Fruit fly (Drosophila melanogaster) whole organism, embryonic: Measurements from ENCODE around the gene mTTF.

ENCODE experiments used
- Adf1 ChIP-seq: fragments of 200-800 bp; sonication (Bioruptor generic); IDR thresholded peaks from 2 replicates; pipeline ENCODE4 v1.3.6; 2022; ENCODE audit warnings: missing biosample characterization, missing genetic modification characterization
- Asciz ChIP-seq: fragments of 200-800 bp; sonication (Bioruptor generic); optimal IDR thresholded peaks from 2 replicates; lab custom pipeline; 2017; ENCODE audit warnings: missing biosample characterization, mild to moderate bottlenecking, missing genetic modification characterization, missing genetic modification reagents
- CG10267 ChIP-seq: fragments of 200-800 bp; sonication (Bioruptor generic); optimal IDR thresholded peaks from 2 replicates; lab custom pipeline; 2018; ENCODE audit warnings: missing biosample characterization, mild to moderate bottlenecking, missing genetic modification characterization, moderate library complexity
- CG11247 ChIP-seq: fragments of 200-800 bp; sonication (Bioruptor generic); IDR thresholded peaks from 2 replicates; pipeline ENCODE4 v1.3.6; 2022; ENCODE audit warnings: missing biosample characterization, missing genetic modification characterization
- CG12299 ChIP-seq: fragments of 200-800 bp; sonication (Bioruptor generic); optimal IDR thresholded peaks from 2 replicates; lab custom pipeline; 2018; ENCODE audit warnings: missing biosample characterization, mild to moderate bottlenecking, missing genetic modification characterization
- CG12744 ChIP-seq: fragments of 200-800 bp; sonication (Bioruptor generic); optimal IDR thresholded peaks from 2 replicates; lab custom pipeline; 2016; ENCODE audit warnings: missing biosample characterization, missing genetic modification characterization
- CG13775 ChIP-seq: fragments of 200-800 bp; sonication (Bioruptor generic); optimal IDR thresholded peaks from 3 replicates; lab custom pipeline; 2017; ENCODE audit warnings: missing biosample characterization, mild to moderate bottlenecking, missing genetic modification characterization
- CG14050 ChIP-seq: fragments of 200-800 bp; sonication (Bioruptor generic); IDR thresholded peaks from 3 replicates; pipeline ENCODE4 v1.3.6; 2022; ENCODE audit warnings: missing biosample characterization, missing genetic modification characterization
- CG16813 ChIP-seq: fragments of 200-800 bp; sonication (Bioruptor generic); IDR thresholded peaks from 3 replicates; pipeline ENCODE4 v1.3.6; 2022; ENCODE audit warnings: missing biosample characterization, missing genetic modification characterization; ENCODE audit not compliant: partially characterized antibody
- CG17612 ChIP-seq: fragments of 200-800 bp; sonication (Bioruptor generic); IDR thresholded peaks from 2 replicates; pipeline ENCODE4 v1.3.6; 2022; ENCODE audit warnings: missing biosample characterization, missing genetic modification characterization
- CG31224 ChIP-seq: fragments of 200-800 bp; sonication (Bioruptor generic); IDR thresholded peaks from 2 replicates; pipeline ENCODE4 v1.3.6; 2022; ENCODE audit warnings: missing biosample characterization, missing genetic modification characterization
- CG3407 ChIP-seq: fragments of 200-800 bp; sonication (Bioruptor generic); optimal IDR thresholded peaks from 2 replicates; lab custom pipeline; 2018; ENCODE audit warnings: missing biosample characterization, mild to moderate bottlenecking, missing genetic modification characterization
- CG5180 ChIP-seq: fragments of 200-800 bp; sonication (Bioruptor generic); optimal IDR thresholded peaks from 3 replicates; lab custom pipeline; 2017; ENCODE audit warnings: missing biosample characterization, missing genetic modification characterization, mild to moderate bottlenecking, moderate library complexity, missing genetic modification reagents
- CG5953 ChIP-seq: fragments of 200-800 bp; sonication (Bioruptor generic); IDR thresholded peaks from 2 replicates; pipeline ENCODE4 v1.3.6; 2022; ENCODE audit warnings: missing biosample characterization, missing genetic modification characterization
- CG6791 ChIP-seq: fragments of 200-800 bp; sonication (Bioruptor generic); IDR thresholded peaks from 3 replicates; pipeline ENCODE4 v1.3.6; 2022; ENCODE audit warnings: missing biosample characterization, missing genetic modification characterization; ENCODE audit not compliant: partially characterized antibody
- CG7357 ChIP-seq: fragments of 200-800 bp; sonication (Bioruptor generic); IDR thresholded peaks from 3 replicates; pipeline ENCODE4 v1.3.6; 2022; ENCODE audit warnings: missing biosample characterization, missing genetic modification characterization
- CG7839 ChIP-seq: fragments of 200-800 bp; sonication (Bioruptor generic); optimal IDR thresholded peaks from 3 replicates; lab custom pipeline; 2018; ENCODE audit warnings: missing biosample characterization, mild to moderate bottlenecking, missing genetic modification characterization, moderate library complexity
- Chrac-16 ChIP-seq: fragments of 200-800 bp; sonication (Bioruptor generic); optimal IDR thresholded peaks from 3 replicates; lab custom pipeline; 2016; ENCODE audit warnings: missing biosample characterization, missing genetic modification characterization
- Dad ChIP-seq: fragments of 200-800 bp; sonication (Bioruptor generic); optimal IDR thresholded peaks from 3 replicates; lab custom pipeline; 2016; ENCODE audit warnings: missing biosample characterization, missing genetic modification characterization
- Doc3 ChIP-seq: fragments of 200-800 bp; sonication (Bioruptor generic); IDR thresholded peaks from 3 replicates; pipeline ENCODE4 v1.3.6; 2022; ENCODE audit warnings: missing biosample characterization, missing genetic modification characterization; ENCODE audit not compliant: partially characterized antibody
- Dref ChIP-seq: fragments of 200-800 bp; sonication (Bioruptor generic); IDR thresholded peaks from 2 replicates; pipeline ENCODE4 v1.3.6; 2022; ENCODE audit warnings: missing biosample characterization, missing genetic modification characterization
- Hand ChIP-seq: fragments of 200-800 bp; sonication (Bioruptor generic); optimal IDR thresholded peaks from 2 replicates; lab custom pipeline; 2017; ENCODE audit warnings: mild to moderate bottlenecking, missing biosample characterization, missing genetic modification reagents, missing genetic modification characterization
- Lhr ChIP-seq: fragments of 200-800 bp; sonication (Bioruptor generic); optimal IDR thresholded peaks from 3 replicates; lab custom pipeline; 2017; ENCODE audit warnings: mild to moderate bottlenecking, missing biosample characterization, missing genetic modification reagents, missing genetic modification characterization
- NC2α ChIP-seq: fragments of 200-800 bp; sonication (Bioruptor generic); optimal IDR thresholded peaks from 2 replicates; lab custom pipeline; 2016; ENCODE audit warnings: missing biosample characterization, missing genetic modification characterization
- Oaz ChIP-seq: fragments of 200-800 bp; sonication (Bioruptor generic); IDR thresholded peaks from 2 replicates; pipeline ENCODE4 v1.3.6; 2022; ENCODE audit warnings: missing biosample characterization, missing genetic modification characterization
- Poxn ChIP-seq: fragments of 200-800 bp; sonication (Bioruptor generic); IDR thresholded peaks from 2 replicates; pipeline ENCODE4 v1.3.6; 2022; ENCODE audit warnings: missing biosample characterization, missing genetic modification characterization
- Sry-δ ChIP-seq: fragments of 200-800 bp; sonication (Bioruptor generic); optimal IDR thresholded peaks from 2 replicates; lab custom pipeline; 2016; ENCODE audit warnings: missing biosample characterization, missing genetic modification characterization
- abd-A ChIP-seq: fragments of 200-800 bp; sonication (Bioruptor generic); optimal IDR thresholded peaks from 3 replicates; lab custom pipeline; 2019; ENCODE audit warnings: missing biosample characterization, mild to moderate bottlenecking, missing genetic modification characterization, moderate library complexity
- amos ChIP-seq: fragments of 200-800 bp; sonication (Bioruptor generic); IDR thresholded peaks from 2 replicates; pipeline ENCODE4 v1.3.6; 2022; ENCODE audit warnings: missing biosample characterization, missing genetic modification characterization; ENCODE audit not compliant: partially characterized antibody
- ara ChIP-seq: fragments of 200-800 bp; sonication (Bioruptor generic); IDR thresholded peaks from 2 replicates; pipeline ENCODE4 v1.3.6; 2022; ENCODE audit warnings: missing biosample characterization, missing genetic modification characterization
- az2 ChIP-seq: fragments of 200-800 bp; sonication (Bioruptor generic); optimal IDR thresholded peaks from 3 replicates; lab custom pipeline; 2016; ENCODE audit warnings: missing biosample characterization, missing genetic modification characterization
- bbx ChIP-seq: fragments of 200-800 bp; sonication (Bioruptor generic); IDR thresholded peaks from 2 replicates; pipeline ENCODE4 v1.3.6; 2022; ENCODE audit warnings: missing biosample characterization, missing genetic modification characterization; ENCODE audit not compliant: partially characterized antibody
- bigmax ChIP-seq: fragments of 200-800 bp; sonication (Bioruptor generic); optimal IDR thresholded peaks from 2 replicates; lab custom pipeline; 2018; ENCODE audit warnings: missing biosample characterization, mild to moderate bottlenecking, missing genetic modification characterization
- chn ChIP-seq: fragments of 200-800 bp; sonication (Bioruptor generic); optimal IDR thresholded peaks from 2 replicates; lab custom pipeline; 2016; ENCODE audit warnings: missing biosample characterization, missing genetic modification characterization
- crp ChIP-seq, 2 experiments: fragments of 200-800 bp; sonication (Bioruptor generic); optimal IDR thresholded peaks; 2 replicates in 1 of 2; 3 replicates in 1 of 2; lab custom pipeline; 2017; ENCODE audit warnings: missing biosample characterization in 2 of 2, missing genetic modification characterization in 2 of 2, mild to moderate bottlenecking in 1 of 2, moderate library complexity in 1 of 2
- h ChIP-seq: fragments of >200 bp; optimal IDR thresholded peaks from 2 replicates; lab custom pipeline; 2017
- ham ChIP-seq: fragments of 200-800 bp; sonication (Bioruptor generic); IDR thresholded peaks from 2 replicates; pipeline ENCODE4 v1.3.6; 2022; ENCODE audit warnings: missing biosample characterization, missing genetic modification characterization
- ind ChIP-seq: fragments of 200-800 bp; sonication (Bioruptor generic); optimal IDR thresholded peaks from 3 replicates; lab custom pipeline; 2016; ENCODE audit warnings: missing biosample characterization, missing genetic modification characterization
- jumu ChIP-seq: fragments of 200-800 bp; sonication (Bioruptor generic); optimal IDR thresholded peaks from 3 replicates; lab custom pipeline; 2016; ENCODE audit warnings: missing biosample characterization, missing genetic modification characterization
- mld ChIP-seq: fragments of 200-800 bp; sonication (Bioruptor generic); IDR thresholded peaks from 3 replicates; pipeline ENCODE4 v1.3.6; 2022; ENCODE audit warnings: missing biosample characterization, missing genetic modification characterization; ENCODE audit not compliant: partially characterized antibody
- onecut ChIP-seq: fragments of 200-800 bp; sonication (Bioruptor generic); IDR thresholded peaks from 2 replicates; pipeline ENCODE4 v1.3.6; 2022; ENCODE audit warnings: missing biosample characterization, missing genetic modification characterization
- prd ChIP-seq, 3 experiments: fragments of >200 bp in 2 of 3; fragments of 200-800 bp in 1 of 3; sonication (Bioruptor generic) in 1 of 3; optimal IDR thresholded peaks in 2 of 3; IDR thresholded peaks in 1 of 3; 2 replicates in 2 of 3; 3 replicates in 1 of 3; pipeline versions ENCODE4 v1.3.6 to Lab custom; 2017 to 2022; ENCODE audit warnings: missing biosample characterization in 1 of 3, missing genetic modification characterization in 1 of 3
- slbo ChIP-seq: fragments of 200-800 bp; sonication (Bioruptor generic); IDR thresholded peaks from 2 replicates; pipeline ENCODE4 v1.3.6; 2022; ENCODE audit warnings: missing biosample characterization, missing genetic modification characterization
- sna ChIP-seq: fragments of 200-800 bp; sonication (Bioruptor generic); IDR thresholded peaks from 2 replicates; pipeline ENCODE4 v1.3.6; 2022; ENCODE audit warnings: missing biosample characterization, missing genetic modification characterization; ENCODE audit not compliant: partially characterized antibody
- sob ChIP-seq: fragments of 200-800 bp; sonication (Bioruptor generic); IDR thresholded peaks from 2 replicates; pipeline ENCODE4 v1.3.6; 2022; ENCODE audit warnings: missing biosample characterization, missing genetic modification characterization
- trh ChIP-seq: fragments of 200-800 bp; sonication (Bioruptor generic); optimal IDR thresholded peaks from 2 replicates; lab custom pipeline; 2016; ENCODE audit warnings: missing biosample characterization, missing genetic modification characterization
- wek ChIP-seq: fragments of 200-800 bp; sonication (Bioruptor generic); optimal IDR thresholded peaks from 3 replicates; lab custom pipeline; 2018; ENCODE audit warnings: missing biosample characterization, mild to moderate bottlenecking, missing genetic modification characterization, moderate library complexity
- zf30C ChIP-seq: fragments of 200-800 bp; sonication (Bioruptor generic); optimal IDR thresholded peaks from 3 replicates; lab custom pipeline; 2018; ENCODE audit warnings: missing biosample characterization, mild to moderate bottlenecking, missing genetic modification characterization

Gene mTTF

dm6 chr2L:14355033-14355851 is 6.7 kb upstream of the mTTF start, which contains the start of gene Rab14 (continued):
- no peak for TF ChIP-seq ham
- no peak for TF ChIP-seq prd (optimal IDR thresholded peaks at IDR 0.05; lab: Kevin White, UChicago)
- peak; percentile 82 for TF ChIP-seq prd (GFP tag; IDR thresholded peaks at IDR 0.05; lab: Robert Waterston, UW)
- peak; percentile 89 for TF ChIP-seq CG6791 (GFP tag; lab: Robert Waterston, UW)
- peak in 1 of 2 experiments; percentile 61 for TF ChIP-seq crp (GFP tag; optimal IDR thresholded peaks at IDR 0.05; lab: Kevin White, UChicago)
- TF ChIP-seq CG11247 (GFP tag; lab: Robert Waterston, UW) = peak; percentile 74
- TF ChIP-seq wek = peak; percentile 18
- TF ChIP-seq Hand = peak; percentile 70
- TF ChIP-seq CG14050 = peak; percentile 66
- TF ChIP-seq CG17612 (GFP tag; lab: Robert Waterston, UW) = 0 out of 2 replicates have a peak, but pooled peaks have one; percentile 20
- TF ChIP-seq CG7839 (tag; lab: Kevin White, UChicago) = peak; percentile 81
- TF ChIP-seq CG13775 (GFP tag; lab: Kevin White, UChicago) = peak; percentile 79
- TF ChIP-seq CG5180 = peak; percentile 60
- peak; percentile 65; the same call in 1 of the 2 replicates for TF ChIP-seq CG31224 (GFP tag; lab: Robert Waterston, UW)
- TF ChIP-seq mld (GFP tag; lab: Robert Waterston, UW) = peak; percentile 83
- TF ChIP-seq abd-A (tag; lab: Kevin White, UChicago) = peak; percentile 22
- peak; percentile 75 for TF ChIP-seq CG3407 (GFP tag; lab: Kevin White, UChicago)
- TF ChIP-seq bigmax (GFP tag; lab: Kevin White, UChicago) = no peak
- TF ChIP-seq h = no peak
- TF ChIP-seq amos (GFP tag; lab: Robert Waterston, UW) = peak; percentile 93
- TF ChIP-seq CG16813 (GFP tag; lab: Robert Waterston, UW) = peak; percentile 88
- peak; percentile 60 for TF ChIP-seq trh (GFP tag; lab: Kevin White, UChicago)
- TF ChIP-seq chn (GFP tag; lab: Kevin White, UChicago) = peak; percentile 80
- TF ChIP-seq Sry-δ (GFP tag; lab: Kevin White, UChicago) = peak; percentile 83
- peak; percentile 37 for TF ChIP-seq CG10267
- peak; percentile 84 for TF ChIP-seq sna (GFP tag; lab: Robert Waterston, UW)
- TF ChIP-seq onecut = peak; percentile 80
- TF ChIP-seq Dad (GFP tag; lab: Kevin White, UChicago) = peak; percentile 50
- TF ChIP-seq jumu (GFP tag; lab: Kevin White, UChicago) = peak; percentile 59
- TF ChIP-seq CG5953 = peak; percentile 65
- peak; percentile 41 for TF ChIP-seq Lhr (GFP tag; lab: Kevin White, UChicago)
- TF ChIP-seq CG12744 (GFP tag; lab: Kevin White, UChicago) = peak; percentile 54
- TF ChIP-seq slbo (GFP tag; lab: Robert Waterston, UW) = peak; percentile 87
- TF ChIP-seq Oaz (GFP tag; lab: Robert Waterston, UW) = peak; percentile 59
- peak; percentile 89 for TF ChIP-seq az2 (GFP tag; lab: Kevin White, UChicago)
- TF ChIP-seq ara (GFP tag; lab: Robert Waterston, UW) = peak; percentile 53; the same call in 1 of the 2 replicates
- TF ChIP-seq Adf1 (GFP tag; lab: Robert Waterston, UW) = peak; percentile 32
- TF ChIP-seq Poxn (GFP tag; lab: Robert Waterston, UW) = no peak
- TF ChIP-seq Chrac-16 (GFP tag; lab: Kevin White, UChicago) = peak; percentile 80
- peak; percentile 70 for TF ChIP-seq ind (GFP tag; lab: Kevin White, UChicago)
- peak; percentile 70; the same call in 1 of the 3 replicates for TF ChIP-seq Doc3
- peak; percentile 91 for TF ChIP-seq bbx (GFP tag; lab: Robert Waterston, UW)
- peak; percentile 78 for TF ChIP-seq CG12299 (tag; lab: Kevin White, UChicago)
- TF ChIP-seq Asciz = peak; percentile 76
- TF ChIP-seq Dref (GFP tag; lab: Robert Waterston, UW) = peak; percentile 95
- peak; percentile 60; the same call in 2 of the 3 replicates for TF ChIP-seq CG7357
- peak; percentile 34 for TF ChIP-seq NC2α
- peak; percentile 78 for TF ChIP-seq sob
- TF ChIP-seq zf30C (GFP tag; lab: Kevin White, UChicago) = no peak
